Worm (Caenorhabditis elegans): ENCODE measurements around the gene R02F2.1.

- TF ChIP-seq ztf-23 (GFP tag; IDR thresholded peaks at IDR 0.05) (no peak), flt-1 (GFP tag; IDR thresholded peaks at IDR 0.05) (no peak), klf-2 (GFP tag; conservative IDR thresholded peaks at IDR 0.05) (no peak)
Observed at ce11 chrIII:5472693-5473092, 29.0 kb upstream of the R02F2.1 start.
